Worm (Caenorhabditis elegans): ENCODE data around the gene inpp-5K.

The inpp-5K gene

DNA sequence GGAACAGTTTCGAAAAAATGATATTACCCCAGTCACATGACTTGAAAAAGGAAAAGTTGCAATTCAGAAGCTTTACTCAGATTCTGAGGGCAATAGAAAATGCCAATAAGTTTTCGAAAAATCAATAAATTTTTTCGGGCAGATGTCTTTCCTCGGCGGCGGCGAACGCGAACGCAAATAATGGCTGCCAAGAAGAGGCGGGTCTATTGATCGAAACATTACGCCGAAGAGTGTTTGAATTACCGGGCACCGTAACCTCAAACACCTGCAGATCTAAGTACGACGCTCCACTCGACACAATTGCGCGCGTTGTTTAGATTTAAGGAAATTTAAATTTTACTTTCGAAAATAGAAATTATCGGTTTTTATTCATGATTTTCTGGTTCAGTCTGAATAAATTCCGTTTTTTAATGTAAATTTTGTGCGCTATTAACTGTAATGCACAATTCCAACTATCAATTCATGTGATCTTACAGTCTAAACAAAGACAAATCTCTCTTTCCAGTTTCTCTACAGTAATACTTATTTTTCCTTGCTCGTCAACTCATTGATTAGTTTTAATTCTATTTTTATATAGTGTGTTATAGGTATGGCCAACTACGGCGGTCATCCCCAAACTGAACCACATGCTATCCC is 2.8 kb upstream of the inpp-5K start, which contains the start of gene prp-8 (continued):
- TF ChIP-seq nhr-12 (tag; optimal IDR thresholded peaks at IDR 0.05) (no peak), efl-3 (GFP tag; optimal IDR thresholded peaks at IDR 0.05) (no peak), tbx-2 (tag; optimal IDR thresholded peaks at IDR 0.05) (peak; percentile 88), nhr-47 (tag; optimal IDR thresholded peaks at IDR 0.05) (peak; percentile 84), nhr-20 (tag; optimal IDR thresholded peaks at IDR 0.05) (peak; percentile 90), snpc-4 (tag; optimal IDR thresholded peaks at IDR 0.05) (no peak), pag-3 (tag; optimal IDR thresholded peaks at IDR 0.05; ENCODE audit: borderline replicate concordance, insufficient read depth) (peak; percentile 62), C04F5.9 (tag; optimal IDR thresholded peaks at IDR 0.05) (peak; percentile 35), grh-1 (GFP tag; IDR thresholded peaks at IDR 0.05) (peak; percentile 46; the same call in 1 of the 2 replicates), egl-13 (tag; optimal IDR thresholded peaks at IDR 0.05) (peak; percentile 68), nhr-90 (tag; optimal IDR thresholded peaks at IDR 0.05; ENCODE audit: poor library complexity) (peak; percentile 71), rnt-1 (tag; optimal IDR thresholded peaks at IDR 0.05) (peak; percentile 91), nhr-28 (tag; optimal IDR thresholded peaks at IDR 0.05) (no peak), blmp-1 (tag; optimal IDR thresholded peaks at IDR 0.05) (peak; percentile 95), sptf-1 (tag; optimal IDR thresholded peaks at IDR 0.05) (no peak), sox-4 (tag; optimal IDR thresholded peaks at IDR 0.05) (peak; percentile 55), elt-2 (tag; optimal IDR thresholded peaks at IDR 0.05) (peak; percentile 33), ceh-8 (GFP tag; optimal IDR thresholded peaks at IDR 0.05) (peak; percentile 44), hlh-17 (GFP tag; optimal IDR thresholded peaks at IDR 0.05; ENCODE audit: borderline replicate concordance) (no peak), xbp-1 (tag; optimal IDR thresholded peaks at IDR 0.05) (peak; percentile 88), F16B12.6 (tag; optimal IDR thresholded peaks at IDR 0.05) (peak; percentile 70), ets-5 (GFP tag; IDR thresholded peaks at IDR 0.05) (no peak), alr-1 (tag; optimal IDR thresholded peaks at IDR 0.05; ENCODE audit: borderline replicate concordance) (no peak), mdl-1 (tag; optimal IDR thresholded peaks at IDR 0.05) (peak in 1 of 2 experiments; percentile 87), skn-1 (tag; optimal IDR thresholded peaks at IDR 0.05) (peak; percentile 94), irx-1 (tag; optimal IDR thresholded peaks at IDR 0.05) (peak; percentile 60), lin-13 (GFP tag; optimal IDR thresholded peaks at IDR 0.05) (peak; percentile 88), C16A3.4 (tag; optimal IDR thresholded peaks at IDR 0.05) (peak; percentile 96), mab-9 (GFP tag; IDR thresholded peaks at IDR 0.05) (peak; percentile 34; the same call in 1 of the 2 replicates), dsc-1 (tag; optimal IDR thresholded peaks at IDR 0.05) (peak; percentile 76), pax-3 (tag; optimal IDR thresholded peaks at IDR 0.05) (peak; percentile 71), unc-62 (GFP tag; optimal IDR thresholded peaks at IDR 0.05) (no peak), nhr-11 (tag; optimal IDR thresholded peaks at IDR 0.05) (no peak), sup-37 (GFP tag; optimal IDR thresholded peaks at IDR 0.05) (peak; percentile 66), unc-30 (tag; optimal IDR thresholded peaks at IDR 0.05) (no peak), fkh-4 (tag; optimal IDR thresholded peaks at IDR 0.05; ENCODE audit: borderline replicate concordance) (no peak), ama-1 (optimal IDR thresholded peaks at IDR 0.05) (peak; percentile 51), ceh-63 (GFP tag; optimal IDR thresholded peaks at IDR 0.05) (no peak), elt-3 (tag; optimal IDR thresholded peaks at IDR 0.05) (peak in 3 of 6 experiments; percentile 67 to 81 (median 75)), unc-98 (GFP tag; IDR thresholded peaks at IDR 0.05) (no peak), tlp-1 (tag; optimal IDR thresholded peaks at IDR 0.05) (no peak), hpl-2 (GFP tag; optimal IDR thresholded peaks at IDR 0.05) (no peak), vab-15 (tag; optimal IDR thresholded peaks at IDR 0.05) (peak; percentile 95), mef-2 (tag; optimal IDR thresholded peaks at IDR 0.05) (peak; percentile 74), C34B4.2 (tag; optimal IDR thresholded peaks at IDR 0.05) (no peak), unc-86 (tag; optimal IDR thresholded peaks at IDR 0.05) (peak; percentile 80), Y116A8C.19 (tag; optimal IDR thresholded peaks at IDR 0.05; ENCODE audit: borderline replicate concordance) (no peak), lin-14 (GFP tag; optimal IDR thresholded peaks at IDR 0.05) (peak; percentile 93), hlh-4 (tag; optimal IDR thresholded peaks at IDR 0.05) (no peak), unc-130 (tag; optimal IDR thresholded peaks at IDR 0.05) (peak; percentile 99), nhr-71 (tag; optimal IDR thresholded peaks at IDR 0.05) (peak; percentile 92)
